Fruit fly (Drosophila melanogaster): ENCODE measurements around the gene CG11756.
A peak's percentile ranks its signal among the peaks of the same experiment; 100 is the strongest.

CG11756 gene

DNA sequence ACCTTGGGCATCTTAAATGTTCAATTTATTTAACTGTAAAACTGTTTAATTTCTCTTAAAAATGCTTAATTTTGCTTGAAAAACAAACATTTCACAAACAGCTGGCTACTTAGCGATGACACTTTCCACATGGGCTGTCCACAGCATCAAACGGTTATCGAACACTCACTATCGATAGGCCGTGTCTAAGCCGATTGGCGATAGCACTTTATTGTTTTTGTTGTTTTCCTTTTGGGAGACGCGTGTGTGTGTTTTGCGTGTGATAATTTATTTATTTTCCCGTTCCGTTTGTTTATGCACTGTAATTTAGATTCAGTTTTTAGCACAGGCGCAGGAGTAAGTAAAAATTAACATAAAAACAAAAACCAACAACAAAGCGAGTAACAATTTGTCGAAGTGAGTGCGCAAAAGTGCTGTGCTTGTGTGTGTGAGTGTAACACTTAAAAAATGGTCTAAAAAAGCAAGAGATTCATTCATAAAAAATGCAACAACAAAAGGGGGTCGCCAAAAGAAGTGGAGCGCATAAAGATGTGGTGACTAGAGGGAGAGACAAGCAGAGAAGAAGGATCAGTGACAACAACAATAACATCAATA lies 22.6 kb upstream of the CG11756 start, which contains the start of gene Gapvd1 (continued):
- TF ChIP-seq CG12236 (GFP tag; optimal IDR thresholded peaks at IDR 0.05) (no peak), CG7928 (GFP tag; optimal IDR thresholded peaks at IDR 0.05) (no peak), jumu (GFP tag; optimal IDR thresholded peaks at IDR 0.05) (peak; percentile 15), CG33557 (GFP tag; optimal IDR thresholded peaks at IDR 0.05) (no peak), CG42726 (GFP tag; IDR thresholded peaks at IDR 0.05; ENCODE audit: partially characterized antibody) (peak; percentile 87), insv (GFP tag; optimal IDR thresholded peaks at IDR 0.05) (peak in 1 of 2 experiments; percentile 56), Lim3 (GFP tag; IDR thresholded peaks at IDR 0.05) (no peak), CG2712 (tag; optimal IDR thresholded peaks at IDR 0.05) (peak; percentile 9), CG7372 (GFP tag; IDR thresholded peaks at IDR 0.05) (no peak), Camta (GFP tag; optimal IDR thresholded peaks at IDR 0.05) (no peak), CG17328 (GFP tag; IDR thresholded peaks at IDR 0.05) (0 out of 2 replicates have a peak, but pooled peaks have one; percentile 14), Dll (GFP tag; IDR thresholded peaks at IDR 0.05; ENCODE audit: partially characterized antibody) (peak; percentile 82), chm (GFP tag; IDR thresholded peaks at IDR 0.05) (no peak), Bdp1 (GFP tag; optimal IDR thresholded peaks at IDR 0.05) (no peak), CG10267 (tag; optimal IDR thresholded peaks at IDR 0.05) (peak; percentile 37), zen (tag; optimal IDR thresholded peaks at IDR 0.05) (no peak), nerfin-2 (GFP tag; IDR thresholded peaks at IDR 0.05; ENCODE audit: partially characterized antibody) (peak; percentile 80), trem (tag; optimal IDR thresholded peaks at IDR 0.05) (peak; percentile 52), ara (GFP tag; IDR thresholded peaks at IDR 0.05) (no peak), CG2129 (GFP tag; IDR thresholded peaks at IDR 0.05; ENCODE audit: partially characterized antibody) (peak; percentile 43; the same call in 1 of the 2 replicates), row (GFP tag; IDR thresholded peaks at IDR 0.05) (peak; percentile 48), cad (GFP tag; optimal IDR thresholded peaks at IDR 0.05) (no peak), CG12071 (GFP tag; optimal IDR thresholded peaks at IDR 0.05) (no peak), CG33213 (GFP tag; optimal IDR thresholded peaks at IDR 0.05) (no peak), cato (GFP tag; optimal IDR thresholded peaks at IDR 0.05; ENCODE audit: borderline replicate concordance) (no peak), CG11247 (GFP tag; IDR thresholded peaks at IDR 0.05) (no peak), gce (GFP tag; IDR thresholded peaks at IDR 0.05) (no peak), CG9609 (GFP tag; optimal IDR thresholded peaks at IDR 0.05) (peak; percentile 13), CG14441 (GFP tag; IDR thresholded peaks at IDR 0.05) (no peak), fd64A (GFP tag; optimal IDR thresholded peaks at IDR 0.05) (no peak), CG14860 (GFP tag; IDR thresholded peaks at IDR 0.05; ENCODE audit: partially characterized antibody) (peak; percentile 80), crp (GFP tag; optimal IDR thresholded peaks at IDR 0.05) (peak in 1 of 2 experiments; percentile 88), Hmr (GFP tag; optimal IDR thresholded peaks at IDR 0.05) (peak; percentile 6), zfh2 (GFP tag; optimal IDR thresholded peaks at IDR 0.05) (peak; percentile 8), ewg (GFP tag; optimal IDR thresholded peaks at IDR 0.05) (peak; percentile 7), sim (GFP tag; IDR thresholded peaks at IDR 0.05) (no peak), maf-S (GFP tag; optimal IDR thresholded peaks at IDR 0.05) (no peak), da (GFP tag; optimal IDR thresholded peaks at IDR 0.05) (no peak), CG13296 (GFP tag; optimal IDR thresholded peaks at IDR 0.05) (no peak), CG2875 (GFP tag; optimal IDR thresholded peaks at IDR 0.05) (no peak), prd (optimal IDR thresholded peaks at IDR 0.05) (no peak), prd (GFP tag; IDR thresholded peaks at IDR 0.05) (no peak), Atf6 (GFP tag; IDR thresholded peaks at IDR 0.05) (no peak), dm (GFP tag; optimal IDR thresholded peaks at IDR 0.05) (peak; percentile 66), NFAT (GFP tag; IDR thresholded peaks at IDR 0.05) (peak; percentile 53; the same call in 1 of the 2 replicates), trh (GFP tag; optimal IDR thresholded peaks at IDR 0.05) (no peak), Doc3 (GFP tag; IDR thresholded peaks at IDR 0.05; ENCODE audit: partially characterized antibody) (peak; percentile 75), CG3726 (GFP tag; IDR thresholded peaks at IDR 0.05) (no peak), pb (GFP tag; optimal IDR thresholded peaks at IDR 0.05) (no peak), fd3F (GFP tag; optimal IDR thresholded peaks at IDR 0.05) (no peak)
